Fruit fly (Drosophila melanogaster): Measurements from ENCODE around the gene CG4198.

Gene CG4198

DNA sequence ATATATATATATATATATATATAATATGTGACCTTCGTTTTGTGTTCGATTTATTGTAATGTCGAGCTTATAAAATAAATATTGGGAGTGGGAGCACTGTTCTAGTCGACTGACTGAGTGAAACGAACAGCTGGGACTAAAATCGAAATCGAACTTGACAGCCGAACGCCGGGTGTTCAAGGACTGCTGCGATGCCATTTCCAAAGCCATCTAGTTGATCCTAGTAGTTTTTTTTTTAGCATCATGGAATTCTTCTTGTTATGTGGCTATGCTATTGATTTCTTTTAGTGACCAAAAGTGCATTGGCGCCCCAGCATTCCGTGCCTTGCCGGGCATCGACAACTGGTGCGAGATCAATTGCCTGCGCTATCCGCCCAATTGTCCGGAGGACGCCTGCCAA, 7.5 kb upstream of the CG4198 start, which contains the start of gene CG3323:
Gene CG3323 (minus strand): TSS at position 101 of the 400 bp plus-strand sequence.
- no peak for TF ChIP-seq ewg (GFP tag; optimal IDR thresholded peaks at IDR 0.05)
- no peak for TF ChIP-seq Dll (GFP tag; IDR thresholded peaks at IDR 0.05; ENCODE audit: partially characterized antibody)
- no peak for TF ChIP-seq CG2712 (tag; optimal IDR thresholded peaks at IDR 0.05)
- no peak for TF ChIP-seq nom (GFP tag; optimal IDR thresholded peaks at IDR 0.05)
- TF ChIP-seq wek (GFP tag; optimal IDR thresholded peaks at IDR 0.05): no peak
- no peak for TF ChIP-seq ash1 (GFP tag; optimal IDR thresholded peaks at IDR 0.05)
- no peak for TF ChIP-seq bigmax (GFP tag; optimal IDR thresholded peaks at IDR 0.05)
- no peak for TF ChIP-seq bab2 (GFP tag; optimal IDR thresholded peaks at IDR 0.05)
- no peak for TF ChIP-seq CG16863 (GFP tag; optimal IDR thresholded peaks at IDR 0.05)

- no peak for TF ChIP-seq D (optimal IDR thresholded peaks at IDR 0.05)
- no peak for TF ChIP-seq D (GFP tag; optimal IDR thresholded peaks at IDR 0.05)
- TF ChIP-seq Bdp1 (GFP tag; optimal IDR thresholded peaks at IDR 0.05): no peak
- no peak for TF ChIP-seq CG6765 (GFP tag; optimal IDR thresholded peaks at IDR 0.05)
- TF ChIP-seq CG5953 (GFP tag; IDR thresholded peaks at IDR 0.05): no peak
- no peak for TF ChIP-seq CG2678 (tag; optimal IDR thresholded peaks at IDR 0.05)
- no peak for TF ChIP-seq CG4820 (GFP tag; optimal IDR thresholded peaks at IDR 0.05)
- no peak for TF ChIP-seq bcd (GFP tag; optimal IDR thresholded peaks at IDR 0.05)
Measured at dm6 chrX:5307317-5307716, 5.7 kb upstream of the CG4198 start, which contains the start of gene CG17764. TSS of gene CG17764 (minus strand) at chrX:5307417.

- TF ChIP-seq toy (GFP tag; IDR thresholded peaks at IDR 0.05) (no peak), CG11504 (tag; optimal IDR thresholded peaks at IDR 0.05) (no peak), CG32767 (GFP tag; IDR thresholded peaks at IDR 0.05) (no peak), sens-2 (GFP tag; IDR thresholded peaks at IDR 0.05) (no peak), CG31441 (GFP tag; IDR thresholded peaks at IDR 0.05) (no peak), Ssrp (tag; optimal IDR thresholded peaks at IDR 0.05) (no peak), CG30403 (GFP tag; optimal IDR thresholded peaks at IDR 0.05) (peak; percentile 63), CG12391 (tag; optimal IDR thresholded peaks at IDR 0.05) (peak; percentile 51), CG2678 (tag; optimal IDR thresholded peaks at IDR 0.05) (no peak), jumu (GFP tag; optimal IDR thresholded peaks at IDR 0.05) (peak; percentile 56), HmgZ (tag; optimal IDR thresholded peaks at IDR 0.05) (peak; percentile 49), CG1024 (GFP tag; IDR thresholded peaks at IDR 0.05) (no peak), CG13775 (GFP tag; optimal IDR thresholded peaks at IDR 0.05) (peak; percentile 43), YL-1 (GFP tag; optimal IDR thresholded peaks at IDR 0.05) (peak; percentile 58), trem (tag; optimal IDR thresholded peaks at IDR 0.05) (peak; percentile 74), CG43689 (GFP tag; IDR thresholded peaks at IDR 0.05) (no peak), h (optimal IDR thresholded peaks at IDR 0.05) (no peak), CG31224 (GFP tag; IDR thresholded peaks at IDR 0.05) (no peak), CG13296 (GFP tag; optimal IDR thresholded peaks at IDR 0.05) (no peak), NfI (GFP tag; optimal IDR thresholded peaks at IDR 0.05) (peak; percentile 8), Side (GFP tag; optimal IDR thresholded peaks at IDR 0.05) (peak; percentile 53), Dek (tag; optimal IDR thresholded peaks at IDR 0.05) (no peak), Oaz (GFP tag; IDR thresholded peaks at IDR 0.05) (no peak), Fer2 (tag; optimal IDR thresholded peaks at IDR 0.05) (no peak), ase (GFP tag; IDR thresholded peaks at IDR 0.05) (no peak), CG7786 (GFP tag; optimal IDR thresholded peaks at IDR 0.05) (peak; percentile 53), CG2120 (GFP tag; optimal IDR thresholded peaks at IDR 0.05) (peak; percentile 63), Max (GFP tag; optimal IDR thresholded peaks at IDR 0.05) (peak; percentile 53), amos (GFP tag; IDR thresholded peaks at IDR 0.05; ENCODE audit: partially characterized antibody) (peak; percentile 78), lab (GFP tag; optimal IDR thresholded peaks at IDR 0.05) (no peak), eve (GFP tag; optimal IDR thresholded peaks at IDR 0.05) (no peak), CG16863 (GFP tag; optimal IDR thresholded peaks at IDR 0.05) (peak; percentile 78), gsb (GFP tag; IDR thresholded peaks at IDR 0.05) (no peak), Dbx (GFP tag; IDR thresholded peaks at IDR 0.05) (peak; percentile 63; the same call in 2 of the 3 replicates)
Measured at dm6 chrX:5308963-5309362, 4.1 kb upstream of the CG4198 start, which contains the start of the genes Cdk7 and snf. TSS of gene Cdk7 (minus strand) at chrX:5308983. TSS of gene snf (plus strand) at chrX:5309242.
